Worm (Caenorhabditis elegans): ENCODE measurements around the gene ahsa-1.
A peak's percentile ranks its signal among the peaks of the same experiment; 100 is the strongest.

The ahsa-1 gene

DNA sequence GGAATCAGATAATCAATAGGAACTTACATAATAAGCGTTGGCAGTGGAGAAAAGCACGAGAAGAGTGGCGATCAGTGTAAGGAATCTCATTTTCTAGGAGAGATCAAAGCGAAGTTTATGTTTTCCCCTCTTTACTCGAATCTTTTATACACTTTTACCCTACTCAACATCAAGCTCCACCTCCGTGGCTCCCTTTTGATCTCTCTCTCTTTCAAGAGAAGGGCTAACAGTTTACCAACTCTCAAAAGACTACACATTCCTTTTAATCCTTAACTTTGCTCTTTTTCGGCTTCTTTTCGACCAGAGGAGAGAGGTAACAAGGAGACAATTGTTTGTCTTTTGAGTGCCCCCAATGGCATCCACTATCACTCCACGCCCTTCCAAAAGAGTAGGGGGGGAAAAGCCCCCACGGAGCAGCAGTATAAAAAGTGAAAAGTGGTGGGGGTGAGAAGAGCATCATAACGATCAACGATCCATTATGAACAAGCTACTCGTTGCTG is 2.1 kb upstream of the ahsa-1 start, which contains the start of the genes C01G10.15 and C01G10.6:
Gene C01G10.15, minus strand, starts transcription at position 101 of the 500 bp plus-strand sequence.
Gene C01G10.6, plus strand, starts transcription at position 450 of the 500 bp plus-strand sequence.
- TF ChIP-seq ztf-4 (tag; optimal IDR thresholded peaks at IDR 0.05) = no peak
- no peak for TF ChIP-seq sma-3 (GFP tag; optimal IDR thresholded peaks at IDR 0.05)
- no peak for TF ChIP-seq ceh-82 (tag; optimal IDR thresholded peaks at IDR 0.05)
- no peak for TF ChIP-seq gmeb-1 (tag; optimal IDR thresholded peaks at IDR 0.05)
- TF ChIP-seq alr-1 (tag; optimal IDR thresholded peaks at IDR 0.05) = no peak
- no peak for TF ChIP-seq nhr-21 (tag; optimal IDR thresholded peaks at IDR 0.05)
- peak; percentile 0 for TF ChIP-seq sma-9 (GFP tag; optimal IDR thresholded peaks at IDR 0.05)
- no peak for TF ChIP-seq sma-9 (tag; optimal IDR thresholded peaks at IDR 0.05)

DNA sequence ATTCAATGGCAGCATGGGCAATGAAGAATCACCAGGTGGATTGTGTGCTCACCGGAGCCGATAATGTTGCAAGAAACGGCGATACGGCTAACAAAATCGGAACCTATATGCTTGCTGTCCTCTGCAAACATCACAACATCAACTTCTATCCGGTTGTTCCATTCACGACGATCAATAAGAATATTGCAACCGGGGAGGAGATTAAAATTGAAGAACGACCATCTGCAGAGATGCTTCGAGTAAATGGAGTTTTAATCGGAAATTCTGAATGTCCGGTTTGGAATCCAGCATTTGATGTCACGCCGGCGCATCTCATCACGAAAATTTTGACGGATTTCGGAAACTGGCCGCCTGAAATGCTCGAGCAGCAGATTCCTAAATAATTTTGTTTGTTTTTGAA is 1.5 kb downstream of the ahsa-1 start:
- peak; percentile 3 for TF ChIP-seq crh-2 (tag; optimal IDR thresholded peaks at IDR 0.05)
- no peak for TF ChIP-seq unc-55 (GFP tag; optimal IDR thresholded peaks at IDR 0.05)
- no peak for TF ChIP-seq zag-1 (tag; optimal IDR thresholded peaks at IDR 0.05)
- TF ChIP-seq ama-1 (optimal IDR thresholded peaks at IDR 0.05) = peak; percentile 79

DNA sequence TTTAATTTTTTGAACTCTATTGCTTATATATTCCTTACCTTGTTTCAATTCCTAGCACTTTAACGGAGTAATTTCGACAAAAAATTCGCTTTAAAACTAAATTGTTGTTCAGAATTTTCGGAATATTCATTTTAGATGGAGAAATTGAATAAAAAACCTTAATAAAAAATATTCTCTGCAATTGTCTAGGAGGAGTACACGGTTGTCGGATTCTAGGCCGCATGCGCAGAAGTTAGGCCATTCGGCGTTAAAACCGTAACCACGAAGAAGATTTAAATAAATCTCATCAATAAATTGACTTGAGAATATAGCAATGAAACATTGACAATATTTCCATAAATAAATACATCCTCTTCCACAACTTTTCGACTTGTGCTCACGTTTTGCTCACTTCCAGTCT is 2.9 kb downstream of the ahsa-1 start, which contains the start of the genes C01G10.10 and C01G10.9:
Gene C01G10.10, minus strand, starts transcription at position 151 of the 400 bp plus-strand sequence.
Gene C01G10.9, plus strand, starts transcription at position 240 of the 400 bp plus-strand sequence.
- peak; percentile 9 for TF ChIP-seq fos-1 (tag; optimal IDR thresholded peaks at IDR 0.05)
- no peak for TF ChIP-seq zag-1 (tag; optimal IDR thresholded peaks at IDR 0.05)
- no peak for TF ChIP-seq skn-1 (tag; optimal IDR thresholded peaks at IDR 0.05)
- peak; percentile 47 for TF ChIP-seq gmeb-1 (tag; optimal IDR thresholded peaks at IDR 0.05)
- no peak for TF ChIP-seq egl-27 (tag; optimal IDR thresholded peaks at IDR 0.05)
- TF ChIP-seq nhr-10 (tag; optimal IDR thresholded peaks at IDR 0.05) = no peak
- no peak for TF ChIP-seq nhr-6 (tag; optimal IDR thresholded peaks at IDR 0.05)
- TF ChIP-seq dmd-4 (tag; optimal IDR thresholded peaks at IDR 0.05) = no peak
- peak; percentile 41 for TF ChIP-seq sem-4 (tag; optimal IDR thresholded peaks at IDR 0.05)
- peak; percentile 68 for TF ChIP-seq sma-3 (GFP tag; optimal IDR thresholded peaks at IDR 0.05)
- TF ChIP-seq lsy-2 (tag; optimal IDR thresholded peaks at IDR 0.05) = peak; percentile 13 to 75
- no peak for TF ChIP-seq unc-39 (tag; optimal IDR thresholded peaks at IDR 0.05)
- TF ChIP-seq unc-55 (GFP tag; optimal IDR thresholded peaks at IDR 0.05) = peak; percentile 47
- no peak for TF ChIP-seq lin-11 (tag; optimal IDR thresholded peaks at IDR 0.05)
- no peak for TF ChIP-seq blmp-1 (tag; optimal IDR thresholded peaks at IDR 0.05; ENCODE audit: insufficient read depth)
- peak; percentile 13 for TF ChIP-seq ceh-16 (tag; optimal IDR thresholded peaks at IDR 0.05)
- TF ChIP-seq snpc-4 (tag; optimal IDR thresholded peaks at IDR 0.05) = peak; percentile 50
- TF ChIP-seq lin-39 (tag; optimal IDR thresholded peaks at IDR 0.05) = no peak
- no peak for TF ChIP-seq unc-62 (GFP tag; optimal IDR thresholded peaks at IDR 0.05)
- TF ChIP-seq aly-2 (tag; optimal IDR thresholded peaks at IDR 0.05) = no peak
- TF ChIP-seq crh-2 (tag; optimal IDR thresholded peaks at IDR 0.05) = peak; percentile 45
- no peak for TF ChIP-seq elt-1 (tag; optimal IDR thresholded peaks at IDR 0.05)
- no peak for TF ChIP-seq ztf-11 (tag; optimal IDR thresholded peaks at IDR 0.05)
- no peak for TF ChIP-seq nhr-23 (tag; optimal IDR thresholded peaks at IDR 0.05)
- TF ChIP-seq C34F6.9 (tag; optimal IDR thresholded peaks at IDR 0.05) = peak; percentile 64
- no peak for TF ChIP-seq ama-1 (optimal IDR thresholded peaks at IDR 0.05)
- TF ChIP-seq alr-1 (tag; optimal IDR thresholded peaks at IDR 0.05) = no peak
- peak; percentile 82 for TF ChIP-seq sma-9 (GFP tag; optimal IDR thresholded peaks at IDR 0.05)
- TF ChIP-seq sma-9 (tag; optimal IDR thresholded peaks at IDR 0.05) = no peak
- TF ChIP-seq elt-3 (tag; optimal IDR thresholded peaks at IDR 0.05) = no peak
- no peak for TF ChIP-seq nhr-129 (tag; optimal IDR thresholded peaks at IDR 0.05)
- TF ChIP-seq peb-1 (tag; optimal IDR thresholded peaks at IDR 0.05) = no peak
- peak; percentile 46 for TF ChIP-seq nhr-25 (tag; optimal IDR thresholded peaks at IDR 0.05)
- TF ChIP-seq lin-13 (GFP tag; optimal IDR thresholded peaks at IDR 0.05) = peak; percentile 51
- no peak for TF ChIP-seq nhr-11 (tag; optimal IDR thresholded peaks at IDR 0.05)
- TF ChIP-seq F13H6.1 (tag; optimal IDR thresholded peaks at IDR 0.05) = peak; percentile 73

DNA sequence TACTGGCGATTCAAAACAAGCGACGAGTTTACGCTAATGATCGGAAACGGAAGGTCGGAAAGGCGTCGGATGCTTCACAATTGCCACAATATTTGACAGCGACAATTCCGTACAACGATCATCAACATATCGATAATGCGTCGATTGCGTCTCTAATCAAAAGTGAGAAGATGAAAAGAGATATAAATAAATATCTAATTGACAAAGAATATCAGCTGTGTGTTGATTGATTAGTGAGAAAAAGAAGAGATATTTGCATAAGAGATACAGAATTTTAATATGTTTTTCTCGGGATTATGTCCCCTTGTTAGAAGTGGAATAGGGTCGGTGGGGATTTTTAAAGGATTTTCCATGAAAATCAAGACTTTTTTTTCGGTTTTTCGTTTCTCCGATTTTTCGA is 6.6 kb downstream of the ahsa-1 start:
- TF ChIP-seq egl-27 (tag; optimal IDR thresholded peaks at IDR 0.05) (no peak), gmeb-1 (tag; optimal IDR thresholded peaks at IDR 0.05) (no peak), ztf-4 (tag; optimal IDR thresholded peaks at IDR 0.05) (no peak), ztf-11 (tag; optimal IDR thresholded peaks at IDR 0.05) (no peak), nhr-11 (tag; optimal IDR thresholded peaks at IDR 0.05) (no peak), Y55F3AM.14 (GFP tag; optimal IDR thresholded peaks at IDR 0.05) (no peak), nhr-25 (tag; optimal IDR thresholded peaks at IDR 0.05) (no peak), fos-1 (tag; optimal IDR thresholded peaks at IDR 0.05) (no peak), mab-5 (tag; optimal IDR thresholded peaks at IDR 0.05) (no peak), ZK546.5 (tag; optimal IDR thresholded peaks at IDR 0.05) (no peak)
